Fruit fly (Drosophila melanogaster): ENCODE measurements around the gene Dok.

dm6 chrX:7293133-7293873, 30.7 kb upstream of the Dok start:
- TF ChIP-seq Pif1A (GFP tag; optimal IDR thresholded peaks at IDR 0.05) (peak; percentile 84), Ets98B (GFP tag; IDR thresholded peaks at IDR 0.05) (peak; percentile 91), gl (tag; optimal IDR thresholded peaks at IDR 0.05) (peak; percentile 80), fd96Ca (GFP tag; IDR thresholded peaks at IDR 0.05) (peak; percentile 93), CG34367 (tag; optimal IDR thresholded peaks at IDR 0.05) (peak; percentile 90), CG17806 (tag; optimal IDR thresholded peaks at IDR 0.05) (peak; percentile 90), EcR (GFP tag; optimal IDR thresholded peaks at IDR 0.05) (no peak), CG4496 (GFP tag; IDR thresholded peaks at IDR 0.05) (peak; percentile 95), CG13204 (GFP tag; optimal IDR thresholded peaks at IDR 0.05) (peak; percentile 67)
